Worm (Caenorhabditis elegans) whole organism, L1 larva: ENCODE results near the gene rde-12.

ENCODE experiments used
- isw-1 ChIP-seq: fragments of 200-800 bp; sonication (Bioruptor generic); IDR thresholded peaks from 2 replicates; pipeline ENCODE4 v1.3.6; 2022; ENCODE audit warnings: missing genetic modification characterization, missing compliant biosample characterization
- mab-9 ChIP-seq: fragments of 200-800 bp; sonication (Bioruptor generic); IDR thresholded peaks from 2 replicates; pipeline ENCODE4 v1.3.6; 2022; ENCODE audit warnings: missing genetic modification reagents, missing genetic modification characterization, missing compliant biosample characterization
- nhr-11 ChIP-seq: fragments of 150-350 bp; optimal IDR thresholded peaks from 2 replicates; lab custom pipeline; 2014; ENCODE audit warnings: missing biosample characterization, missing genetic modification characterization
- pqm-1 ChIP-seq: sonication (generic microtip); optimal IDR thresholded peaks from 3 replicates; lab custom pipeline; 2017; ENCODE audit warnings: missing biosample characterization, missing genetic modification characterization
- skn-1 ChIP-seq: fragments of 150-350 bp; optimal IDR thresholded peaks from 2 replicates; lab custom pipeline; 2014; ENCODE audit warnings: missing biosample characterization, missing genetic modification characterization

ce11 chrV:13707295-13707694 is 42.1 kb downstream of the rde-12 start, which contains the start of gene hlh-34:
- no peak for TF ChIP-seq isw-1 (GFP tag; lab: Robert Waterston, UW)
- no peak for TF ChIP-seq mab-9 (GFP tag; lab: Robert Waterston, UW)
- no peak for TF ChIP-seq nhr-11 (tag; lab: Kevin White, UChicago)
- TF ChIP-seq skn-1 (tag; lab: Kevin White, UChicago), result no peak
- no peak for TF ChIP-seq pqm-1 (tag; lab: Kevin White, UChicago)
